Worm (Caenorhabditis elegans) whole organism, L3 larva: Measurements from ENCODE around the gene Y57G11C.1130.

ENCODE experiments used
- R02D3.7 ChIP-seq: fragments of 150-350 bp; optimal IDR thresholded peaks from 2 replicates; lab custom pipeline; 2014; ENCODE audit warnings: missing biosample characterization, missing genetic modification characterization
- ZK546.5 ChIP-seq: sonication (generic microtip); optimal IDR thresholded peaks from 2 replicates; lab custom pipeline; 2017; ENCODE audit warnings: missing biosample characterization, missing genetic modification characterization
- aly-2 ChIP-seq: fragments of 150-350 bp; optimal IDR thresholded peaks from 2 replicates; lab custom pipeline; 2014; ENCODE audit warnings: missing biosample characterization, missing genetic modification characterization
- ama-1 ChIP-seq: fragments of 150-350 bp; optimal IDR thresholded peaks from 2 replicates; lab custom pipeline; 2018
- ceh-16 ChIP-seq: sonication (generic microtip); optimal IDR thresholded peaks from 2 replicates; lab custom pipeline; 2017; ENCODE audit warnings: missing biosample characterization, missing genetic modification characterization
- ceh-28 ChIP-seq: fragments of 150-350 bp; optimal IDR thresholded peaks from 2 replicates; lab custom pipeline; 2014; ENCODE audit warnings: missing biosample characterization, missing genetic modification reagents, missing genetic modification characterization
- ceh-82 ChIP-seq: fragments of 150-350 bp; optimal IDR thresholded peaks from 2 replicates; lab custom pipeline; 2014; ENCODE audit warnings: missing biosample characterization, missing genetic modification characterization
- ceh-9 ChIP-seq: sonication (generic microtip); optimal IDR thresholded peaks from 2 replicates; lab custom pipeline; 2018; ENCODE audit warnings: missing biosample characterization, missing genetic modification characterization
- daf-12 ChIP-seq: fragments of 150-350 bp; optimal IDR thresholded peaks from 2 replicates; lab custom pipeline; 2014; ENCODE audit warnings: missing biosample characterization, missing genetic modification reagents, missing genetic modification characterization
- egl-27 ChIP-seq: sonication (generic microtip); optimal IDR thresholded peaks from 4 replicates; lab custom pipeline; 2017; ENCODE audit warnings: missing biosample characterization, missing genetic modification reagents, missing genetic modification characterization
- egl-5 ChIP-seq: fragments of 150-350 bp; optimal IDR thresholded peaks from 2 replicates; lab custom pipeline; 2017; ENCODE audit warnings: missing biosample characterization, missing genetic modification reagents, missing genetic modification characterization, inconsistent platforms
- elt-1 ChIP-seq: fragments of 150-350 bp; optimal IDR thresholded peaks from 2 replicates; lab custom pipeline; 2014; ENCODE audit warnings: missing biosample characterization, missing genetic modification characterization
- elt-2 ChIP-seq: sonication (generic microtip); optimal IDR thresholded peaks from 2 replicates; lab custom pipeline; 2016; ENCODE audit warnings: missing genetic modification reagents, mild to moderate bottlenecking, missing genetic modification characterization, missing compliant biosample characterization
- elt-3 ChIP-seq, 3 experiments: fragments of 150-350 bp in 1 of 3; sonication (generic microtip) in 2 of 3; optimal IDR thresholded peaks; 2 replicates in 2 of 3; 4 replicates in 1 of 3; lab custom pipeline; 2014 to 2017; ENCODE audit warnings: missing biosample characterization in 3 of 3, missing genetic modification characterization in 3 of 3
- eor-1 ChIP-seq, 2 experiments: fragments of 150-350 bp; optimal IDR thresholded peaks; 2 replicates each; lab custom pipeline; 2014 to 2018; ENCODE audit warnings: missing biosample characterization in 2 of 2, missing genetic modification characterization in 2 of 2
- fkh-10 ChIP-seq: sonication (generic microtip); optimal IDR thresholded peaks from 2 replicates; lab custom pipeline; 2017; ENCODE audit warnings: missing biosample characterization, missing genetic modification reagents, missing genetic modification characterization
- fkh-2 ChIP-seq: fragments of 150-350 bp; optimal IDR thresholded peaks from 2 replicates; lab custom pipeline; 2014; ENCODE audit warnings: missing biosample characterization, missing genetic modification reagents, missing genetic modification characterization
- fos-1 ChIP-seq: fragments of 150-350 bp; optimal IDR thresholded peaks from 2 replicates; lab custom pipeline; 2014; ENCODE audit warnings: missing biosample characterization, missing genetic modification characterization
- hmg-11 ChIP-seq: sonication (generic microtip); optimal IDR thresholded peaks from 2 replicates; lab custom pipeline; 2016; ENCODE audit warnings: missing genetic modification characterization, missing compliant biosample characterization
- jun-1 ChIP-seq: fragments of 150-350 bp; optimal IDR thresholded peaks from 2 replicates; lab custom pipeline; 2014; ENCODE audit warnings: missing biosample characterization, missing genetic modification reagents, missing genetic modification characterization
- lin-15B ChIP-seq: fragments of 150-350 bp; optimal IDR thresholded peaks from 2 replicates; lab custom pipeline; 2014; ENCODE audit warnings: missing biosample characterization, missing genetic modification characterization
- lin-39 ChIP-seq: fragments of 150-350 bp; optimal IDR thresholded peaks from 2 replicates; lab custom pipeline; 2018; ENCODE audit warnings: missing biosample characterization, missing genetic modification reagents, missing genetic modification characterization
- lsy-12 ChIP-seq: sonication (generic microtip); optimal IDR thresholded peaks from 2 replicates; lab custom pipeline; 2016; ENCODE audit warnings: mild to moderate bottlenecking, missing genetic modification characterization, missing compliant biosample characterization
- mdl-1 ChIP-seq: fragments of 150-350 bp; optimal IDR thresholded peaks from 2 replicates; lab custom pipeline; 2014; ENCODE audit warnings: missing biosample characterization, missing genetic modification characterization
- nfya-1 ChIP-seq: sonication (generic microtip); optimal IDR thresholded peaks from 2 replicates; lab custom pipeline; 2017; ENCODE audit warnings: missing genetic modification characterization, mild to moderate bottlenecking, missing compliant biosample characterization, antibody characterized with exemption, moderate library complexity; ENCODE audit not compliant: insufficient read depth
- nhr-11 ChIP-seq: fragments of 150-350 bp; optimal IDR thresholded peaks from 2 replicates; lab custom pipeline; 2014; ENCODE audit warnings: missing biosample characterization, missing genetic modification characterization
- nhr-12 ChIP-seq: fragments of 150-350 bp; optimal IDR thresholded peaks from 2 replicates; lab custom pipeline; 2014; ENCODE audit warnings: missing biosample characterization, missing genetic modification characterization
- nhr-23 ChIP-seq: fragments of 150-350 bp; optimal IDR thresholded peaks from 2 replicates; lab custom pipeline; 2014; ENCODE audit warnings: missing biosample characterization, missing genetic modification reagents, missing genetic modification characterization
- nhr-237 ChIP-seq: fragments of 150-350 bp; optimal IDR thresholded peaks from 2 replicates; lab custom pipeline; 2014; ENCODE audit warnings: missing biosample characterization, missing genetic modification characterization
- nhr-25 ChIP-seq: sonication (generic microtip); optimal IDR thresholded peaks from 2 replicates; lab custom pipeline; 2017; ENCODE audit warnings: missing biosample characterization, missing genetic modification characterization
- nhr-28 ChIP-seq: fragments of 150-350 bp; optimal IDR thresholded peaks from 2 replicates; lab custom pipeline; 2014; ENCODE audit warnings: missing biosample characterization, missing genetic modification characterization
- nhr-43 ChIP-seq: sonication (generic microtip); optimal IDR thresholded peaks from 2 replicates; lab custom pipeline; 2016; ENCODE audit warnings: mild to moderate bottlenecking, missing genetic modification characterization, missing compliant biosample characterization; ENCODE audit not compliant: poor library complexity, severe bottlenecking
- nhr-67 ChIP-seq: fragments of 150-350 bp; optimal IDR thresholded peaks from 2 replicates; lab custom pipeline; 2014; ENCODE audit warnings: missing biosample characterization, missing genetic modification characterization
- pha-4 ChIP-seq: fragments of 150-350 bp; optimal IDR thresholded peaks from 2 replicates; lab custom pipeline; 2014; ENCODE audit warnings: missing biosample characterization, missing genetic modification reagents, missing genetic modification characterization
- sea-2 ChIP-seq: fragments of 150-350 bp; sonication (generic microtip); optimal IDR thresholded peaks from 4 replicates; lab custom pipeline; 2014; ENCODE audit warnings: missing biosample characterization, missing genetic modification reagents, missing genetic modification characterization
- skn-1 ChIP-seq: fragments of 150-350 bp; optimal IDR thresholded peaks from 2 replicates; lab custom pipeline; 2014; ENCODE audit warnings: missing biosample characterization, missing genetic modification characterization
- snpc-4 ChIP-seq: fragments of 150-350 bp; optimal IDR thresholded peaks from 2 replicates; lab custom pipeline; 2014; ENCODE audit warnings: missing biosample characterization, missing genetic modification characterization
- tbx-2 ChIP-seq: sonication (generic microtip); optimal IDR thresholded peaks from 2 replicates; lab custom pipeline; 2016; ENCODE audit warnings: mild to moderate bottlenecking, missing genetic modification characterization, missing compliant biosample characterization
- unc-39 ChIP-seq: sonication (generic microtip); optimal IDR thresholded peaks from 4 replicates; lab custom pipeline; 2017; ENCODE audit warnings: missing biosample characterization, missing genetic modification characterization
- unc-62 ChIP-seq: fragments of 150-350 bp; sonication (generic microtip); optimal IDR thresholded peaks from 4 replicates; lab custom pipeline; 2014; ENCODE audit warnings: missing biosample characterization, missing genetic modification reagents, missing genetic modification characterization
- zag-1 ChIP-seq: fragments of 150-350 bp; optimal IDR thresholded peaks from 2 replicates; lab custom pipeline; 2014; ENCODE audit warnings: missing biosample characterization, missing genetic modification characterization
- ztf-11 ChIP-seq: fragments of 150-350 bp; optimal IDR thresholded peaks from 2 replicates; lab custom pipeline; 2014; ENCODE audit warnings: missing biosample characterization, missing genetic modification characterization
- ztf-4 ChIP-seq: fragments of 150-350 bp; optimal IDR thresholded peaks from 2 replicates; lab custom pipeline; 2014; ENCODE audit warnings: missing biosample characterization, missing genetic modification characterization

Y57G11C.1130 gene

DNA sequence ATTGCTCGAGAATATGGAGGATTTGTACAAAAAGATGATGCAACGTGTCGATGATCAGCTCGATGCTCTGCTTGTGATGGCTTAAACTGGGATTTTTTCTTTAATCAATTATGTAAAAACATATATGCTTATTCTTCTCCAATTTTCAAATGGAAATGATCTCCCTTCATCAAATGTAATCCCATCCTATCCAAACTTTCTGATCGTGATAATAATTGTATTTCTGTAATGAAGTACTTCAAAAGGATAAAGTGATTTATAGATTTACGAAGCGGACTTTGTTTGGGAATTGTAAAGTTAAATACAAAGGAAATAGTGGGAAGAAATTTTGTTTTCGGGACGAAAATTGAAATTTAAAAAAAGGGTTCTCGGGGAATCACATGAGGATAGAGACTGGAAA, 8.3 kb downstream of the Y57G11C.1130 start:
- TF ChIP-seq ama-1: peak; percentile 61
- TF ChIP-seq nhr-237 (tag; lab: Kevin White, UChicago): no peak
- peak; percentile 28 for TF ChIP-seq ceh-28 (tag; lab: Kevin White, UChicago)
- no peak for TF ChIP-seq snpc-4
- TF ChIP-seq pha-4 (tag; lab: Kevin White, UChicago): peak; percentile 16
- no peak for TF ChIP-seq ZK546.5 (tag; lab: Kevin White, UChicago)
- TF ChIP-seq aly-2 (tag; lab: Kevin White, UChicago): no peak
- no peak for TF ChIP-seq egl-5 (tag; lab: Kevin White, UChicago)
- no peak for TF ChIP-seq R02D3.7
- no peak for TF ChIP-seq nhr-67 (tag; lab: Kevin White, UChicago)
- TF ChIP-seq nhr-25: peak; percentile 8
- TF ChIP-seq lsy-12: peak; percentile 10
- peak; percentile 23 for TF ChIP-seq elt-2
- no peak for TF ChIP-seq nfya-1
- TF ChIP-seq nhr-11 (tag; lab: Kevin White, UChicago): no peak
- peak; percentile 19 for TF ChIP-seq nhr-43 (tag; lab: Kevin White, UChicago)
- no peak for TF ChIP-seq jun-1 (tag; lab: Kevin White, UChicago)
- no peak for TF ChIP-seq ceh-82 (tag; lab: Kevin White, UChicago)
- no peak for TF ChIP-seq tbx-2
- TF ChIP-seq elt-1 (tag; lab: Kevin White, UChicago): no peak
- TF ChIP-seq nhr-12 (tag; lab: Kevin White, UChicago): no peak
- TF ChIP-seq elt-3 (tag; optimal IDR thresholded peaks at IDR 0.05; lab: Kevin White, UChicago): no peak
- TF ChIP-seq skn-1 (tag; lab: Kevin White, UChicago): no peak
- peak; percentile 6 for TF ChIP-seq ztf-4 (tag; lab: Kevin White, UChicago)
- no peak for TF ChIP-seq lin-39 (tag; lab: Kevin White, UChicago)
- TF ChIP-seq zag-1 (tag; lab: Kevin White, UChicago): no peak

DNA sequence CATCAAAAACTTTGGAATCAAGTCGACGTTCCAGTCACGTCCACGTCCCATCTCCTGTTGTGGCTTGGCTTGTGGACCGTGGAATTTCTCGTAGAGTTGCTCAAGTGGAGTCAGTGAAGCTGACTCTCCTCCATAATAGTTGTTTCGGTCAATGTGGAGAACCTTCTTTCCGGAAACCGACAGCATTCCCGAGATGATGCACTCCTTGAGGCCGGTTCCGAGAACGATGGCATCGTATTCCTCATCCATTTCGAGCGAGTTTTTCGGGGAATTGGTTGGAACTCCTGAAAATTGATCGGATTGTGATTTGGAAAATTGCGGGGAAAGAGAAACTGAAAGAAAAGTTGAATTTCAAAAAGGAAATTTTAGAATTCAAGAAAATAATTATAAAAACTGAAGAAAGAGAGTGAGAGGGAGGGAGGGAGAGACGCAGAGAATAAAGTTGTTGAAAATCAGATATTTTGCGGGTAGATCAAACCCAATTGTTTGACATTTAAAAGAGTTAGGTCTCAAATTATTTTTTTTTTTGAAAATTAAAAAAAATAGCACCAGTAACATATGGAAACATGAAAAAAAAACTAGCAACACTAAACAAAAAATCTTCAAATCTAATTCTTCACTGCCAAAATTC, 10.4 kb downstream of the Y57G11C.1130 start, which contains the start of gene gdi-1:
Gene gdi-1 (minus strand): TSS at position 286 of the 631 bp plus-strand sequence.
- TF ChIP-seq sea-2 (GFP tag; lab: Kevin White, UChicago): no peak
- TF ChIP-seq ama-1: peak; percentile 79
- no peak for TF ChIP-seq nhr-12 (tag; lab: Kevin White, UChicago)
- TF ChIP-seq zag-1 (tag; lab: Kevin White, UChicago): no peak
- peak; percentile 4 for TF ChIP-seq nhr-23 (tag; lab: Kevin White, UChicago)

DNA sequence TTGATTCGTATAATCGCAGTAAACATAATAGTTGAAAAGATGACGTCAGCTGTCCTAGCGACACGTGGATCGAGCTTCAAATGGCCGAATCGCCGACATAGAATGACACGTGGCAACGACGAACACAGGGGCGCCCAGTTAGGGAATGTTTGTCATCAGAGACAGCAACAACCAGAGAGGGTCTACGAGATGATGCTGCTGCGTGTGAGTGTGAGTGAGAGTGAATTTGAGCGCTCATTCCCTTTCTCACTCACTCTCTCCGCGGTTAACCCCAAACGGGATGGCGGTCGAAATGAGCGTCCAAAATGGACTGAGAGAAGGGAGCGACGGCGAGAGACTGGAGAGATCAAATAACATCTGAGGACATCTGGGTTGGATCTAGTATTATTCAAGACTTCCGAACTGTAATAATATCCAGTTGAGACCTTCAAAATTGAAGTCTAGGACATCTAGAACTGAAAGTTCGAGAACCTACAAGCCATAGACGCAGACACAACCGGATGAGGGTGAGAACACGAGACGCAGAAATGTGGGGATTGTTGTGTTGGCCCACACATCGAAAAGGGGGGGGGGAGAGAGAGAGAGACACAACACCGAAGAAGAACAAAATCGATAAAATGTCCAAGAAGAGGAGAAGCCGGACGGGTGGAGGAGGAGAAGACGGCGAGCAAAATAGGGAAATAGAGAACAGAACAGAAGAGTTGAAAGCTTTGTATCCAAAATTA, 11.8 kb downstream of the Y57G11C.1130 start:
- TF ChIP-seq skn-1 (tag; lab: Kevin White, UChicago) (no peak), nhr-12 (tag; lab: Kevin White, UChicago) (no peak), nhr-28 (tag; lab: Kevin White, UChicago) (no peak), unc-62 (GFP tag; lab: Kevin White, UChicago) (no peak), snpc-4 (no peak), ceh-82 (tag; lab: Kevin White, UChicago) (no peak), hmg-11 (tag; lab: Kevin White, UChicago) (peak; percentile 48), aly-2 (tag; lab: Kevin White, UChicago) (no peak), fkh-10 (GFP tag; lab: Kevin White, UChicago) (no peak), fkh-2 (tag; lab: Kevin White, UChicago) (no peak), ama-1 (peak; percentile 55), sea-2 (GFP tag; lab: Kevin White, UChicago) (peak; percentile 97), tbx-2 (no peak), zag-1 (tag; lab: Kevin White, UChicago) (no peak), ztf-11 (no peak), ztf-4 (tag; lab: Kevin White, UChicago) (peak; percentile 28), nhr-43 (tag; lab: Kevin White, UChicago) (peak; percentile 12), ZK546.5 (tag; lab: Kevin White, UChicago) (no peak), lin-39 (tag; lab: Kevin White, UChicago) (peak; percentile 15), lin-15B (peak; percentile 17), nhr-67 (tag; lab: Kevin White, UChicago) (no peak), daf-12 (tag; lab: Kevin White, UChicago) (no peak), nhr-237 (tag; lab: Kevin White, UChicago) (no peak), nhr-11 (tag; lab: Kevin White, UChicago) (no peak), lsy-12 (peak; percentile 59), elt-3 (tag; optimal IDR thresholded peaks at IDR 0.05; lab: Kevin White, UChicago) (no peak), R02D3.7 (peak; percentile 24), ceh-9 (tag; lab: Kevin White, UChicago) (no peak), pha-4 (tag; lab: Kevin White, UChicago) (peak; percentile 60), eor-1 (tag; optimal IDR thresholded peaks at IDR 0.05; lab: Kevin White, UChicago) (no peak), nhr-25 (peak; percentile 75), egl-27 (no peak), fos-1 (tag; lab: Kevin White, UChicago) (no peak), nhr-23 (tag; lab: Kevin White, UChicago) (peak; percentile 43), ceh-16 (no peak), nfya-1 (peak; percentile 71), unc-39 (tag; lab: Kevin White, UChicago) (no peak), ceh-28 (tag; lab: Kevin White, UChicago) (peak; percentile 70), jun-1 (tag; lab: Kevin White, UChicago) (peak; percentile 21), mdl-1 (tag; lab: Kevin White, UChicago) (peak; percentile 23)
